Fruit fly (Drosophila melanogaster): ENCODE data around the gene CG14989.

CG14989 gene

dm6 chr3L:4118339-4118738 lies 31.0 kb downstream of the CG14989 start:
- TF ChIP-seq CG32772 (GFP tag; IDR thresholded peaks at IDR 0.05) (0 out of 2 replicates have a peak, but pooled peaks have one; percentile 11), Ravus (GFP tag; IDR thresholded peaks at IDR 0.05) (no peak), Stat92E (GFP tag; optimal IDR thresholded peaks at IDR 0.05) (peak in 1 of 3 experiments; percentile 3), Blimp-1 (GFP tag; optimal IDR thresholded peaks at IDR 0.05) (peak; percentile 47), CG1832 (GFP tag; optimal IDR thresholded peaks at IDR 0.05) (no peak), unc-4 (GFP tag; IDR thresholded peaks at IDR 0.05; ENCODE audit: partially characterized antibody) (no peak), CG43689 (GFP tag; IDR thresholded peaks at IDR 0.05) (no peak)

- no peak for TF ChIP-seq CG11696 (GFP tag; IDR thresholded peaks at IDR 0.05)
- no peak for TF ChIP-seq vfl (GFP tag; optimal IDR thresholded peaks at IDR 0.05)
- peak; percentile 9 for TF ChIP-seq bcd (GFP tag; optimal IDR thresholded peaks at IDR 0.05)
- TF ChIP-seq CG34224 (GFP tag; IDR thresholded peaks at IDR 0.05; ENCODE audit: partially characterized antibody): no peak
- no peak for TF ChIP-seq CG13296 (GFP tag; optimal IDR thresholded peaks at IDR 0.05)
- no peak for TF ChIP-seq sens-2 (GFP tag; IDR thresholded peaks at IDR 0.05)
- TF ChIP-seq CG1602 (GFP tag; optimal IDR thresholded peaks at IDR 0.05): no peak
- no peak for TF ChIP-seq CG15696 (tag; optimal IDR thresholded peaks at IDR 0.05)
- TF ChIP-seq CG1647 (GFP tag; optimal IDR thresholded peaks at IDR 0.05): no peak
- TF ChIP-seq E2f2 (GFP tag; IDR thresholded peaks at IDR 0.05): no peak
- no peak for TF ChIP-seq CG12104 (GFP tag; optimal IDR thresholded peaks at IDR 0.05)
- peak; percentile 17 for TF ChIP-seq gem (tag; optimal IDR thresholded peaks at IDR 0.05)
- no peak for TF ChIP-seq CG2120 (GFP tag; optimal IDR thresholded peaks at IDR 0.05)
- TF ChIP-seq PHDP (tag; optimal IDR thresholded peaks at IDR 0.05): no peak
- TF ChIP-seq CG12391 (tag; optimal IDR thresholded peaks at IDR 0.05): no peak
- TF ChIP-seq CG43689 (GFP tag; IDR thresholded peaks at IDR 0.05): no peak
- no peak for TF ChIP-seq hkb (optimal IDR thresholded peaks at IDR 0.05)
- 0 out of 2 replicates have a peak, but pooled peaks have one; percentile 7 for TF ChIP-seq hkb (GFP tag; IDR thresholded peaks at IDR 0.05)
- no peak for TF ChIP-seq ato (GFP tag; IDR thresholded peaks at IDR 0.05; ENCODE audit: partially characterized antibody)
- TF ChIP-seq CG17328 (GFP tag; IDR thresholded peaks at IDR 0.05): no peak
- TF ChIP-seq da (GFP tag; optimal IDR thresholded peaks at IDR 0.05): no peak
- peak; percentile 82 for TF ChIP-seq grau (tag; optimal IDR thresholded peaks at IDR 0.05)
- no peak for TF ChIP-seq nmo (GFP tag; optimal IDR thresholded peaks at IDR 0.05)
- no peak for TF ChIP-seq CG7357 (GFP tag; IDR thresholded peaks at IDR 0.05)
- peak; percentile 38 for TF ChIP-seq Med (GFP tag)
- peak; percentile 39 for TF ChIP-seq vvl (GFP tag; IDR thresholded peaks at IDR 0.05)
- no peak for TF ChIP-seq CG10959 (GFP tag; IDR thresholded peaks at IDR 0.05)
- no peak for TF ChIP-seq Sin3A (optimal IDR thresholded peaks at IDR 0.05)
- no peak for TF ChIP-seq Kr (GFP tag; optimal IDR thresholded peaks at IDR 0.05)
- no peak; the same call in 2 of the 3 replicates for TF ChIP-seq z (GFP tag; IDR thresholded peaks at IDR 0.05)
- TF ChIP-seq pan (optimal IDR thresholded peaks at IDR 0.05): no peak
- no peak for TF ChIP-seq pan (GFP tag; optimal IDR thresholded peaks at IDR 0.05 in 1 of 2, IDR thresholded peaks at IDR 0.05 in 1 of 2)
- TF ChIP-seq NFAT (GFP tag; IDR thresholded peaks at IDR 0.05): no peak
- TF ChIP-seq Vsx1 (GFP tag; optimal IDR thresholded peaks at IDR 0.05): peak; percentile 67
- no peak for TF ChIP-seq ranshi (GFP tag; IDR thresholded peaks at IDR 0.05)
- peak; percentile 32 for TF ChIP-seq Ets65A (GFP tag)
- no peak for TF ChIP-seq dysf (GFP tag; IDR thresholded peaks at IDR 0.05)
- TF ChIP-seq Ssrp (tag; optimal IDR thresholded peaks at IDR 0.05): no peak
- TF ChIP-seq CG17385 (GFP tag; optimal IDR thresholded peaks at IDR 0.05): no peak
- no peak for TF ChIP-seq Oli (tag; optimal IDR thresholded peaks at IDR 0.05)
- TF ChIP-seq Meics (GFP tag; optimal IDR thresholded peaks at IDR 0.05): no peak
- no peak for TF ChIP-seq al (GFP tag; IDR thresholded peaks at IDR 0.05)
- TF ChIP-seq HLH4C (GFP tag; IDR thresholded peaks at IDR 0.05; ENCODE audit: partially characterized antibody): no peak
Observed at dm6 chr3L:4119636-4120357, 32.4 kb downstream of the CG14989 start.

Data from whole organism, embryonic.